Fruit fly (Drosophila melanogaster) whole organism, embryonic: Measurements from ENCODE around the gene Jhbp12.
A peak's percentile ranks its signal among the peaks of the same experiment; 100 is the strongest.

Experiments used
- Abd-B ChIP-seq: fragments of 200-800 bp; sonication (Bioruptor generic); optimal IDR thresholded peaks from 2 replicates; lab custom pipeline; 2018; ENCODE audit warnings: missing biosample characterization, mild to moderate bottlenecking, missing genetic modification characterization, moderate library complexity
- CG10366 ChIP-seq: fragments of 200-800 bp; sonication (Bioruptor generic); IDR thresholded peaks from 2 replicates; pipeline ENCODE4 v1.3.6; 2022; ENCODE audit warnings: missing biosample characterization, missing genetic modification characterization
- CG11504 ChIP-seq: fragments of 200-800 bp; sonication (Bioruptor generic); optimal IDR thresholded peaks from 3 replicates; lab custom pipeline; 2019; ENCODE audit warnings: missing biosample characterization, mild to moderate bottlenecking, missing genetic modification characterization, moderate library complexity
- CG12104 ChIP-seq: fragments of 200-800 bp; sonication (Bioruptor generic); optimal IDR thresholded peaks from 3 replicates; lab custom pipeline; 2016; ENCODE audit warnings: missing biosample characterization, missing genetic modification characterization
- CG12769 ChIP-seq: fragments of 200-800 bp; sonication (Bioruptor generic); optimal IDR thresholded peaks from 2 replicates; lab custom pipeline; 2019; ENCODE audit warnings: missing biosample characterization, mild to moderate bottlenecking, missing genetic modification characterization, moderate library complexity
- CG13424 ChIP-seq: fragments of 200-800 bp; sonication (Bioruptor generic); optimal IDR thresholded peaks from 2 replicates; lab custom pipeline; 2019; ENCODE audit warnings: missing biosample characterization, mild to moderate bottlenecking, missing genetic modification characterization, moderate library complexity
- CG15696 ChIP-seq: fragments of 200-800 bp; sonication (Bioruptor generic); optimal IDR thresholded peaks from 2 replicates; lab custom pipeline; 2019; ENCODE audit warnings: missing biosample characterization, mild to moderate bottlenecking, missing genetic modification characterization, moderate library complexity
- CG1603 ChIP-seq: fragments of 200-800 bp; sonication (Bioruptor generic); optimal IDR thresholded peaks from 2 replicates; lab custom pipeline; 2019; ENCODE audit warnings: missing biosample characterization, mild to moderate bottlenecking, missing genetic modification characterization, moderate library complexity
- CG16779 ChIP-seq: fragments of 200-800 bp; sonication (Bioruptor generic); IDR thresholded peaks from 2 replicates; pipeline ENCODE4 v1.3.6; 2022; ENCODE audit warnings: missing biosample characterization, missing genetic modification characterization
- CG18619 ChIP-seq: fragments of 200-800 bp; sonication (Bioruptor generic); optimal IDR thresholded peaks from 3 replicates; lab custom pipeline; 2017; ENCODE audit warnings: missing biosample characterization, mild to moderate bottlenecking, missing genetic modification characterization
- CG32772 ChIP-seq: fragments of 200-800 bp; sonication (Bioruptor generic); IDR thresholded peaks from 2 replicates; pipeline ENCODE4 v1.3.6; 2022; ENCODE audit warnings: missing biosample characterization, missing genetic modification characterization
- CG3995 ChIP-seq: fragments of 200-800 bp; sonication (Bioruptor generic); optimal IDR thresholded peaks from 3 replicates; lab custom pipeline; 2016; ENCODE audit warnings: missing biosample characterization, missing genetic modification characterization
- CG4282 ChIP-seq: fragments of 200-800 bp; sonication (Bioruptor generic); optimal IDR thresholded peaks from 2 replicates; lab custom pipeline; 2016; ENCODE audit warnings: missing biosample characterization, missing genetic modification characterization
- CG5245 ChIP-seq: fragments of 200-800 bp; sonication (Bioruptor generic); optimal IDR thresholded peaks from 3 replicates; lab custom pipeline; 2016; ENCODE audit warnings: missing biosample characterization, missing genetic modification characterization
- CG7357 ChIP-seq: fragments of 200-800 bp; sonication (Bioruptor generic); IDR thresholded peaks from 3 replicates; pipeline ENCODE4 v1.3.6; 2022; ENCODE audit warnings: missing biosample characterization, missing genetic modification characterization
- CG7372 ChIP-seq: fragments of 200-800 bp; sonication (Bioruptor generic); IDR thresholded peaks from 2 replicates; pipeline ENCODE4 v1.3.6; 2022; ENCODE audit warnings: missing biosample characterization, missing genetic modification characterization
- CG8089 ChIP-seq: fragments of 200-800 bp; sonication (Bioruptor generic); optimal IDR thresholded peaks from 3 replicates; lab custom pipeline; 2016; ENCODE audit warnings: missing biosample characterization, missing genetic modification characterization
- CG8765 ChIP-seq: fragments of 200-800 bp; sonication (Bioruptor generic); IDR thresholded peaks from 2 replicates; pipeline ENCODE4 v1.3.6; 2022; ENCODE audit warnings: missing biosample characterization, missing genetic modification characterization
- D19B ChIP-seq: fragments of 200-800 bp; sonication (Bioruptor generic); optimal IDR thresholded peaks from 2 replicates; lab custom pipeline; 2017; ENCODE audit warnings: missing biosample characterization, mild to moderate bottlenecking, missing genetic modification characterization
- Dad ChIP-seq: fragments of 200-800 bp; sonication (Bioruptor generic); optimal IDR thresholded peaks from 3 replicates; lab custom pipeline; 2016; ENCODE audit warnings: missing biosample characterization, missing genetic modification characterization
- Dip3 ChIP-seq: fragments of 200-800 bp; sonication (Bioruptor generic); optimal IDR thresholded peaks from 3 replicates; lab custom pipeline; 2016; ENCODE audit warnings: missing biosample characterization, missing genetic modification characterization
- Dll ChIP-seq: fragments of 200-800 bp; sonication (Bioruptor generic); IDR thresholded peaks from 4 replicates; pipeline ENCODE4 v1.3.6; 2022; ENCODE audit warnings: missing biosample characterization, missing genetic modification characterization; ENCODE audit not compliant: partially characterized antibody
- Gug ChIP-seq: fragments of 200-800 bp; sonication (Bioruptor generic); IDR thresholded peaks from 4 replicates; pipeline ENCODE4 v1.3.6; 2022; ENCODE audit warnings: missing biosample characterization, missing genetic modification characterization
- HmgD ChIP-seq: fragments of 200-800 bp; sonication (Bioruptor generic); optimal IDR thresholded peaks from 3 replicates; lab custom pipeline; 2016; ENCODE audit warnings: missing biosample characterization, missing genetic modification characterization
- Hr3 ChIP-seq: fragments of 200-800 bp; sonication (Bioruptor generic); optimal IDR thresholded peaks from 3 replicates; lab custom pipeline; 2016; ENCODE audit warnings: missing biosample characterization, missing genetic modification characterization
- Hr51 ChIP-seq, 2 experiments: fragments of 200-800 bp; sonication (Bioruptor generic); optimal IDR thresholded peaks; 2 replicates in 1 of 2; 3 replicates in 1 of 2; lab custom pipeline; 2016 to 2018; ENCODE audit warnings: missing biosample characterization in 2 of 2, missing genetic modification characterization in 2 of 2, mild to moderate bottlenecking in 1 of 2, moderate library complexity in 1 of 2
- Nf-YC ChIP-seq: fragments of 200-800 bp; optimal IDR thresholded peaks from 3 replicates; lab custom pipeline; 2019; ENCODE audit warnings: missing biosample characterization, mild to moderate bottlenecking, missing genetic modification characterization, moderate library complexity
- Ssrp ChIP-seq: fragments of 200-800 bp; sonication (Bioruptor generic); optimal IDR thresholded peaks from 2 replicates; lab custom pipeline; 2018; ENCODE audit warnings: missing biosample characterization, mild to moderate bottlenecking, missing genetic modification characterization, moderate library complexity
- Xrp1 ChIP-seq: fragments of 200-800 bp; sonication (Bioruptor generic); IDR thresholded peaks from 2 replicates; pipeline ENCODE4 v1.3.6; 2022; ENCODE audit warnings: missing biosample characterization, missing genetic modification characterization
- cg ChIP-seq: fragments of 200-800 bp; sonication (Bioruptor generic); optimal IDR thresholded peaks from 3 replicates; lab custom pipeline; 2019; ENCODE audit warnings: missing biosample characterization, mild to moderate bottlenecking, missing genetic modification characterization, moderate library complexity
- chn ChIP-seq: fragments of 200-800 bp; sonication (Bioruptor generic); optimal IDR thresholded peaks from 2 replicates; lab custom pipeline; 2016; ENCODE audit warnings: missing biosample characterization, missing genetic modification characterization
- ci ChIP-seq: fragments of 200-800 bp; sonication (Bioruptor generic); IDR thresholded peaks from 3 replicates; pipeline ENCODE4 v1.3.6; 2022; ENCODE audit warnings: missing biosample characterization, missing genetic modification characterization
- dan ChIP-seq: fragments of 200-800 bp; sonication (Bioruptor generic); IDR thresholded peaks from 2 replicates; pipeline ENCODE4 v1.3.6; 2022; ENCODE audit warnings: missing biosample characterization, missing genetic modification characterization
- dmrt11E ChIP-seq: fragments of 200-800 bp; sonication (Bioruptor generic); optimal IDR thresholded peaks from 3 replicates; lab custom pipeline; 2018; ENCODE audit warnings: missing biosample characterization, mild to moderate bottlenecking, missing genetic modification characterization, moderate library complexity
- ems ChIP-seq: fragments of 200-800 bp; sonication (Bioruptor generic); optimal IDR thresholded peaks from 3 replicates; lab custom pipeline; 2016; ENCODE audit warnings: missing biosample characterization, missing genetic modification characterization
- ftz-f1 ChIP-seq: fragments of 200-800 bp; sonication (Bioruptor generic); optimal IDR thresholded peaks from 2 replicates; lab custom pipeline; 2016; ENCODE audit warnings: missing biosample characterization, missing genetic modification characterization
- gcm ChIP-seq: fragments of 200-800 bp; sonication (Bioruptor generic); optimal IDR thresholded peaks from 2 replicates; lab custom pipeline; 2019; ENCODE audit warnings: missing biosample characterization, mild to moderate bottlenecking, missing genetic modification characterization, moderate library complexity
- hkb ChIP-seq, 2 experiments: fragments of 200-800 bp in 1 of 2; fragments of >200 bp in 1 of 2; sonication (Bioruptor generic) in 1 of 2; IDR thresholded peaks in 1 of 2; optimal IDR thresholded peaks in 1 of 2; 2 replicates each; pipeline versions ENCODE4 v1.3.6 to Lab custom; 2017 to 2022; ENCODE audit warnings: missing biosample characterization in 1 of 2, missing genetic modification characterization in 1 of 2
- jing ChIP-seq: fragments of 200-800 bp; sonication (Bioruptor generic); optimal IDR thresholded peaks from 2 replicates; lab custom pipeline; 2018; ENCODE audit warnings: missing biosample characterization, mild to moderate bottlenecking, missing genetic modification characterization
- lola ChIP-seq, 3 experiments: fragments of >200 bp in 2 of 3; fragments of 200-800 bp in 1 of 3; sonication (Bioruptor generic) in 1 of 3; optimal IDR thresholded peaks; 2 replicates each; lab custom pipeline; 2017 to 2019; ENCODE audit warnings: missing biosample characterization in 3 of 3, missing genetic modification characterization in 3 of 3, mild to moderate bottlenecking in 1 of 3, moderate library complexity in 1 of 3
- maf-S ChIP-seq: fragments of 200-800 bp; sonication (Bioruptor generic); optimal IDR thresholded peaks from 2 replicates; lab custom pipeline; 2016; ENCODE audit warnings: missing biosample characterization, missing genetic modification characterization
- otp ChIP-seq: fragments of 200-800 bp; sonication (Bioruptor generic); IDR thresholded peaks from 3 replicates; pipeline ENCODE4, ENCODE4 v1.3.6; 2022; ENCODE audit warnings: missing biosample characterization, missing genetic modification characterization
- pita ChIP-seq: fragments of 200-800 bp; sonication (Bioruptor generic); optimal IDR thresholded peaks from 2 replicates; lab custom pipeline; 2017; ENCODE audit warnings: missing biosample characterization, mild to moderate bottlenecking, missing genetic modification characterization
- sima ChIP-seq: fragments of 200-800 bp; sonication (Bioruptor generic); optimal IDR thresholded peaks from 2 replicates; lab custom pipeline; 2016; ENCODE audit warnings: missing biosample characterization, missing genetic modification characterization
- slou ChIP-seq: fragments of 200-800 bp; sonication (Bioruptor generic); optimal IDR thresholded peaks from 3 replicates; lab custom pipeline; 2016; ENCODE audit warnings: missing biosample characterization, missing genetic modification characterization
- sob ChIP-seq: fragments of 200-800 bp; sonication (Bioruptor generic); IDR thresholded peaks from 2 replicates; pipeline ENCODE4 v1.3.6; 2022; ENCODE audit warnings: missing biosample characterization, missing genetic modification characterization
- sqz ChIP-seq: fragments of 200-800 bp; sonication (Bioruptor generic); optimal IDR thresholded peaks from 3 replicates; lab custom pipeline; 2018; ENCODE audit warnings: missing biosample characterization, mild to moderate bottlenecking, missing genetic modification characterization
- stc ChIP-seq: fragments of 200-800 bp; sonication (Bioruptor generic); IDR thresholded peaks from 2 replicates; pipeline ENCODE4 v1.3.6; 2022; ENCODE audit warnings: missing biosample characterization, missing genetic modification characterization
- vfl ChIP-seq: fragments of 200-800 bp; sonication (Bioruptor generic); optimal IDR thresholded peaks from 2 replicates; lab custom pipeline; 2016; ENCODE audit warnings: missing biosample characterization, missing genetic modification characterization
- zfh2 ChIP-seq: fragments of 200-800 bp; sonication (Bioruptor generic); optimal IDR thresholded peaks from 2 replicates; lab custom pipeline; 2016; ENCODE audit warnings: missing biosample characterization, missing genetic modification characterization

The Jhbp12 gene

dm6 chr3R:24525983-24526661 is 1.5 kb downstream of the Jhbp12 start (continued):
- TF ChIP-seq otp (GFP tag; lab: Robert Waterston, UW) = no peak
- TF ChIP-seq CG13424 (tag; lab: Kevin White, UChicago) = peak; percentile 12
- no peak for TF ChIP-seq CG15696 (tag; lab: Kevin White, UChicago)
- no peak for TF ChIP-seq gcm (GFP tag; lab: Kevin White, UChicago)
- 0 out of 3 replicates have a peak, but pooled peaks have one; percentile 19 for TF ChIP-seq CG7357
- TF ChIP-seq ftz-f1 (GFP tag; lab: Kevin White, UChicago) = peak; percentile 8
- TF ChIP-seq zfh2 = no peak
- no peak for TF ChIP-seq maf-S (GFP tag; lab: Kevin White, UChicago)
- no peak for TF ChIP-seq ems
- no peak for TF ChIP-seq CG4282 (GFP tag; lab: Kevin White, UChicago)
- TF ChIP-seq Hr3 (GFP tag; lab: Kevin White, UChicago) = no peak
- TF ChIP-seq chn (GFP tag; lab: Kevin White, UChicago) = no peak
- TF ChIP-seq hkb (optimal IDR thresholded peaks at IDR 0.05; lab: Kevin White, UChicago) = no peak
- TF ChIP-seq hkb (GFP tag; IDR thresholded peaks at IDR 0.05; lab: Robert Waterston, UW) = peak; percentile 54; the same call in 1 of the 2 replicates
- TF ChIP-seq pita (GFP tag; lab: Kevin White, UChicago) = no peak
- no peak for TF ChIP-seq HmgD (GFP tag; lab: Kevin White, UChicago)
- TF ChIP-seq CG7372 = no peak
- no peak for TF ChIP-seq slou (GFP tag; lab: Kevin White, UChicago)
- no peak for TF ChIP-seq D19B (GFP tag; lab: Kevin White, UChicago)
- no peak for TF ChIP-seq lola (GFP tag; optimal IDR thresholded peaks at IDR 0.05; lab: Kevin White, UChicago)
- no peak for TF ChIP-seq Dad (GFP tag; lab: Kevin White, UChicago)
- no peak for TF ChIP-seq sima
- TF ChIP-seq CG18619 (GFP tag; lab: Kevin White, UChicago) = no peak
- TF ChIP-seq Dip3 (GFP tag; lab: Kevin White, UChicago) = no peak
- TF ChIP-seq ci (GFP tag; lab: Robert Waterston, UW) = 0 out of 3 replicates have a peak, but pooled peaks have one; percentile 46
- no peak for TF ChIP-seq Hr51 (GFP tag; optimal IDR thresholded peaks at IDR 0.05; lab: Kevin White, UChicago)
- no peak for TF ChIP-seq sob
- peak; percentile 12; the same call in 1 of the 2 replicates for TF ChIP-seq Xrp1 (GFP tag; lab: Robert Waterston, UW)
- peak; percentile 34 for TF ChIP-seq CG1603 (tag; lab: Kevin White, UChicago)
- TF ChIP-seq Dll (GFP tag; lab: Robert Waterston, UW) = no peak
- TF ChIP-seq Gug (GFP tag; lab: Robert Waterston, UW) = no peak
- no peak for TF ChIP-seq dmrt11E
- 0 out of 2 replicates have a peak, but pooled peaks have one; percentile 14 for TF ChIP-seq CG32772 (GFP tag; lab: Robert Waterston, UW)
- TF ChIP-seq sqz = no peak
- TF ChIP-seq CG8765 (GFP tag; lab: Robert Waterston, UW) = no peak
- no peak for TF ChIP-seq Abd-B (GFP tag; lab: Kevin White, UChicago)
- no peak for TF ChIP-seq jing (GFP tag; lab: Kevin White, UChicago)
- no peak for TF ChIP-seq CG16779 (GFP tag; lab: Robert Waterston, UW)
- peak; percentile 42 for TF ChIP-seq CG10366
- TF ChIP-seq CG8089 (GFP tag; lab: Kevin White, UChicago) = no peak
- no peak for TF ChIP-seq Nf-YC (tag; lab: Kevin White, UChicago)
- TF ChIP-seq vfl (GFP tag; lab: Kevin White, UChicago) = no peak
- TF ChIP-seq CG12769 (tag; lab: Kevin White, UChicago) = peak; percentile 34
- TF ChIP-seq Ssrp (tag; lab: Kevin White, UChicago) = no peak
- TF ChIP-seq CG12104 (GFP tag; lab: Kevin White, UChicago) = no peak
- peak; percentile 6 for TF ChIP-seq CG5245 (GFP tag; lab: Kevin White, UChicago)
- no peak for TF ChIP-seq CG11504 (tag; lab: Kevin White, UChicago)
- TF ChIP-seq stc (GFP tag; lab: Robert Waterston, UW) = peak; percentile 23; the same call in 1 of the 2 replicates
- TF ChIP-seq cg = no peak
- no peak for TF ChIP-seq CG3995 (GFP tag; lab: Kevin White, UChicago)
- TF ChIP-seq dan (GFP tag; lab: Robert Waterston, UW) = no peak
